Fruit fly (Drosophila melanogaster): ENCODE measurements around the gene CecA1.

dm6 chr3R:30175045-30175589 is 35.6 kb upstream of the CecA1 start:
- no peak for TF ChIP-seq h (optimal IDR thresholded peaks at IDR 0.05)
- TF ChIP-seq psq (optimal IDR thresholded peaks at IDR 0.05): no peak
- no peak for TF ChIP-seq Sin3A (optimal IDR thresholded peaks at IDR 0.05)
